Fruit fly (Drosophila melanogaster) whole organism, prepupa: ENCODE results near the gene CG43901.

Experiments used
- CG11902 ChIP-seq: fragments of 200-800 bp; sonication (Bioruptor generic); optimal IDR thresholded peaks from 3 replicates; lab custom pipeline; 2016; ENCODE audit warnings: missing biosample characterization, missing genetic modification characterization
- CG34406 ChIP-seq: fragments of 200-800 bp; sonication (Bioruptor generic); optimal IDR thresholded peaks from 3 replicates; lab custom pipeline; 2016; ENCODE audit warnings: missing biosample characterization, missing genetic modification characterization
- CG6792 ChIP-seq: fragments of 200-800 bp; sonication (Bioruptor generic); optimal IDR thresholded peaks from 3 replicates; lab custom pipeline; 2016; ENCODE audit warnings: missing biosample characterization, missing genetic modification characterization
- CG9139 ChIP-seq: fragments of 200-800 bp; sonication (Bioruptor generic); optimal IDR thresholded peaks from 3 replicates; lab custom pipeline; 2017; ENCODE audit warnings: missing biosample characterization, mild to moderate bottlenecking, missing genetic modification characterization
- Eip75B ChIP-seq: fragments of 200-800 bp; sonication (Bioruptor generic); optimal IDR thresholded peaks from 3 replicates; lab custom pipeline; 2016; ENCODE audit warnings: missing biosample characterization, missing genetic modification characterization
- Hr38 ChIP-seq: sonication (Bioruptor generic); optimal IDR thresholded peaks from 2 replicates; lab custom pipeline; 2016; ENCODE audit warnings: missing biosample characterization, missing genetic modification characterization
- Smox ChIP-seq: fragments of 200-800 bp; sonication (Bioruptor generic); optimal IDR thresholded peaks from 3 replicates; lab custom pipeline; 2016; ENCODE audit warnings: missing biosample characterization, missing genetic modification characterization
- achi ChIP-seq: fragments of 200-800 bp; sonication (Bioruptor generic); optimal IDR thresholded peaks from 3 replicates; lab custom pipeline; 2016; ENCODE audit warnings: missing biosample characterization, missing genetic modification characterization
- lz ChIP-seq: fragments of 200-800 bp; sonication (Bioruptor generic); optimal IDR thresholded peaks from 3 replicates; lab custom pipeline; 2016; ENCODE audit warnings: missing biosample characterization, missing genetic modification characterization
- net ChIP-seq: fragments of 200-800 bp; sonication (Bioruptor generic); optimal IDR thresholded peaks from 3 replicates; lab custom pipeline; 2016; ENCODE audit warnings: missing biosample characterization, missing genetic modification characterization
- topi ChIP-seq: fragments of 200-800 bp; sonication (Bioruptor generic); optimal IDR thresholded peaks from 3 replicates; lab custom pipeline; 2016; ENCODE audit warnings: missing biosample characterization, missing genetic modification characterization

- TF ChIP-seq achi (GFP tag; lab: Kevin White, UChicago) (no peak), CG9139 (GFP tag; lab: Kevin White, UChicago) (no peak), CG34406 (GFP tag; lab: Kevin White, UChicago) (no peak), CG11902 (no peak), topi (no peak), Eip75B (GFP tag; lab: Kevin White, UChicago) (no peak), Smox (GFP tag; lab: Kevin White, UChicago) (no peak), net (GFP tag; lab: Kevin White, UChicago) (no peak), Hr38 (GFP tag; lab: Kevin White, UChicago) (no peak), lz (GFP tag; lab: Kevin White, UChicago) (no peak), CG6792 (no peak)
Measured at dm6 chrX:10935587-10935986, 30.0 kb downstream of the CG43901 start.
